Worm (Caenorhabditis elegans) whole organism, early embryonic: ENCODE results near the gene ccg-1.

Source experiments
- ama-1 ChIP-seq: fragments of 150-350 bp; optimal IDR thresholded peaks from 2 replicates; lab custom pipeline; 2014
- flt-1 ChIP-seq: fragments of 200-800 bp; sonication (Bioruptor generic); IDR thresholded peaks from 2 replicates; pipeline ENCODE4 v1.3.6; 2022; ENCODE audit warnings: missing genetic modification characterization, missing compliant biosample characterization
- hmbx-1 ChIP-seq: sonication (generic microtip); optimal IDR thresholded peaks from 2 replicates; lab custom pipeline; 2016; ENCODE audit warnings: mild to moderate bottlenecking, missing genetic modification characterization, missing compliant biosample characterization
- pes-1 ChIP-seq: fragments of 200-800 bp; sonication (Bioruptor generic); IDR thresholded peaks from 2 replicates; pipeline ENCODE4 v1.3.6; 2022; ENCODE audit warnings: missing genetic modification reagents, missing genetic modification characterization, missing compliant biosample characterization
- tbx-11 ChIP-seq: fragments of 200-800 bp; sonication (Bioruptor generic); IDR thresholded peaks from 2 replicates; pipeline ENCODE4 v1.3.6; 2022; ENCODE audit warnings: missing genetic modification characterization, missing compliant biosample characterization

DNA sequence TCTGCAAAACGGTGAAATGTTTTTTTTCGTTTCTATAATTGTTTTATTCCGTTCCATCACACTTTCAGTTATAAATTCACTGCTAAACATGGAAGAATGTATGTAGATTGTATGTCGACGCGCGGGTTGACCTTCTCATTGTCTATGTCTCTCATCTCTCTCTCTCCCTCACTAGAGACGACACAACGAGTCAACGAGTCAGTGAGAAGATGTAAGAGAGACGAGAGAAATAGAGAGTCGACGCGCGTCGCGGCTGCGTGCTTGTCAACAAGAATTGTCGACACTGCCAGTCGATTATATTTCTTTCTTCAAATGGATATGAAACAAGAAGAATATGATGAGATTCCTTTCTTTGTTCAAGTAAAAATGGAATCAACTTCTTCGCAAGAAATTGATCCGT lies 36.4 kb upstream of the ccg-1 start, which contains the start of gene Y73F8A.13:
- no peak for TF ChIP-seq pes-1 (GFP tag; lab: Robert Waterston, UW)
- TF ChIP-seq hmbx-1 (tag; lab: Kevin White, UChicago), result no peak
- TF ChIP-seq ama-1 (lab: Kevin White, UChicago), result no peak
- no peak for TF ChIP-seq flt-1 (GFP tag; lab: Robert Waterston, UW)
- no peak for TF ChIP-seq tbx-11
